Worm (Caenorhabditis elegans) whole organism, L2 larva: ENCODE data around the gene C41G6.12.

Experiments
- C34F6.9 ChIP-seq: fragments of 150-350 bp; optimal IDR thresholded peaks from 2 replicates; lab custom pipeline; 2014; ENCODE audit warnings: missing biosample characterization, missing genetic modification characterization
- F13H6.1 ChIP-seq: sonication (generic microtip); optimal IDR thresholded peaks from 2 replicates; lab custom pipeline; 2016; ENCODE audit warnings: missing genetic modification characterization, missing compliant biosample characterization
- R02D3.7 ChIP-seq: fragments of 150-350 bp; optimal IDR thresholded peaks from 2 replicates; lab custom pipeline; 2014; ENCODE audit warnings: missing biosample characterization, missing genetic modification characterization
- Y55F3AM.14 ChIP-seq: fragments of 200-800 bp; sonication (Bioruptor generic); optimal IDR thresholded peaks from 2 replicates; lab custom pipeline; 2018; ENCODE audit warnings: mild to moderate bottlenecking, missing genetic modification characterization, missing compliant biosample characterization
- ZK546.5 ChIP-seq: sonication (generic microtip); optimal IDR thresholded peaks from 2 replicates; lab custom pipeline; 2017; ENCODE audit warnings: missing biosample characterization, missing genetic modification characterization
- alr-1 ChIP-seq: fragments of 150-350 bp; optimal IDR thresholded peaks from 2 replicates; lab custom pipeline; 2014; ENCODE audit warnings: missing biosample characterization, missing genetic modification characterization
- aly-2 ChIP-seq: fragments of 150-350 bp; optimal IDR thresholded peaks from 2 replicates; lab custom pipeline; 2014; ENCODE audit warnings: missing biosample characterization, missing genetic modification characterization
- ama-1 ChIP-seq: fragments of 150-350 bp; optimal IDR thresholded peaks from 2 replicates; lab custom pipeline; 2018; ENCODE audit warnings: inconsistent platforms
- blmp-1 ChIP-seq: sonication (generic microtip); optimal IDR thresholded peaks from 2 replicates; lab custom pipeline; 2017; ENCODE audit warnings: missing genetic modification characterization, mild to moderate bottlenecking, missing compliant biosample characterization, antibody characterized with exemption, moderate library complexity; ENCODE audit not compliant: insufficient read depth
- ceh-16 ChIP-seq: fragments of 150-350 bp; optimal IDR thresholded peaks from 2 replicates; lab custom pipeline; 2014; ENCODE audit warnings: missing biosample characterization, missing genetic modification characterization
- crh-2 ChIP-seq: sonication (generic microtip); optimal IDR thresholded peaks from 2 replicates; lab custom pipeline; 2017; ENCODE audit warnings: missing biosample characterization, missing genetic modification characterization
- egl-27 ChIP-seq: sonication (generic microtip); optimal IDR thresholded peaks from 3 replicates; lab custom pipeline; 2017; ENCODE audit warnings: missing biosample characterization, missing genetic modification reagents, missing genetic modification characterization
- elt-1 ChIP-seq: fragments of 150-350 bp; optimal IDR thresholded peaks from 2 replicates; lab custom pipeline; 2014; ENCODE audit warnings: missing biosample characterization, missing genetic modification characterization
- elt-3 ChIP-seq: sonication (generic microtip); optimal IDR thresholded peaks from 2 replicates; lab custom pipeline; 2017; ENCODE audit warnings: missing biosample characterization, missing genetic modification characterization
- fos-1 ChIP-seq: fragments of 150-350 bp; optimal IDR thresholded peaks from 2 replicates; lab custom pipeline; 2014; ENCODE audit warnings: missing biosample characterization, missing genetic modification characterization
- gmeb-1 ChIP-seq: fragments of 150-350 bp; optimal IDR thresholded peaks from 2 replicates; lab custom pipeline; 2014; ENCODE audit warnings: missing biosample characterization, missing genetic modification characterization
- lsy-2 ChIP-seq, 2 experiments: fragments of 150-350 bp in 1 of 2; sonication (generic microtip) in 1 of 2; optimal IDR thresholded peaks; 2 replicates each; lab custom pipeline; 2014 to 2017; ENCODE audit warnings: missing biosample characterization in 2 of 2, missing genetic modification characterization in 2 of 2
- mbf-1 ChIP-seq: sonication (generic microtip); optimal IDR thresholded peaks from 2 replicates; lab custom pipeline; 2017; ENCODE audit warnings: missing biosample characterization, missing genetic modification characterization
- nhr-10 ChIP-seq: sonication (generic microtip); optimal IDR thresholded peaks from 2 replicates; lab custom pipeline; 2017; ENCODE audit warnings: missing biosample characterization, missing genetic modification characterization
- nhr-11 ChIP-seq: fragments of 150-350 bp; optimal IDR thresholded peaks from 2 replicates; lab custom pipeline; 2014; ENCODE audit warnings: missing biosample characterization, missing genetic modification characterization
- nhr-129 ChIP-seq: fragments of 150-350 bp; optimal IDR thresholded peaks from 2 replicates; lab custom pipeline; 2014; ENCODE audit warnings: missing biosample characterization, missing genetic modification characterization
- nhr-21 ChIP-seq: fragments of 150-350 bp; optimal IDR thresholded peaks from 2 replicates; lab custom pipeline; 2014; ENCODE audit warnings: missing biosample characterization, missing genetic modification characterization
- nhr-23 ChIP-seq: fragments of 150-350 bp; optimal IDR thresholded peaks from 2 replicates; lab custom pipeline; 2014; ENCODE audit warnings: missing biosample characterization, missing genetic modification reagents, missing genetic modification characterization
- nhr-237 ChIP-seq: fragments of 150-350 bp; optimal IDR thresholded peaks from 2 replicates; lab custom pipeline; 2014; ENCODE audit warnings: missing biosample characterization, missing genetic modification characterization
- nhr-25 ChIP-seq: fragments of 150-350 bp; sonication (generic microtip); optimal IDR thresholded peaks from 3 replicates; lab custom pipeline; 2014; ENCODE audit warnings: missing biosample characterization, missing genetic modification characterization
- nhr-6 ChIP-seq: fragments of 150-350 bp; optimal IDR thresholded peaks from 2 replicates; lab custom pipeline; 2014; ENCODE audit warnings: missing biosample characterization, missing genetic modification characterization
- nhr-77 ChIP-seq: fragments of 150-350 bp; optimal IDR thresholded peaks from 2 replicates; lab custom pipeline; 2014; ENCODE audit warnings: missing biosample characterization, missing genetic modification characterization
- peb-1 ChIP-seq: fragments of 150-350 bp; optimal IDR thresholded peaks from 2 replicates; lab custom pipeline; 2014; ENCODE audit warnings: missing biosample characterization, missing genetic modification characterization
- sem-4 ChIP-seq: fragments of 150-350 bp; optimal IDR thresholded peaks from 2 replicates; lab custom pipeline; 2014; ENCODE audit warnings: missing biosample characterization, missing genetic modification reagents, missing genetic modification characterization
- skn-1 ChIP-seq: sonication (generic microtip); optimal IDR thresholded peaks from 2 replicates; lab custom pipeline; 2017; ENCODE audit warnings: missing biosample characterization, missing genetic modification characterization
- sma-3 ChIP-seq: sonication (generic microtip); optimal IDR thresholded peaks from 2 replicates; lab custom pipeline; 2016; ENCODE audit warnings: missing genetic modification reagents, missing genetic modification characterization, missing compliant biosample characterization
- snpc-4 ChIP-seq: fragments of 150-350 bp; optimal IDR thresholded peaks from 2 replicates; lab custom pipeline; 2014; ENCODE audit warnings: missing biosample characterization, missing genetic modification characterization
- unc-55 ChIP-seq: fragments of 150-350 bp; sonication (generic microtip); optimal IDR thresholded peaks from 3 replicates; lab custom pipeline; 2014; ENCODE audit warnings: missing biosample characterization, missing genetic modification reagents, missing genetic modification characterization
- unc-62 ChIP-seq: fragments of 150-350 bp; optimal IDR thresholded peaks from 2 replicates; lab custom pipeline; 2014; ENCODE audit warnings: missing biosample characterization, missing genetic modification reagents, missing genetic modification characterization
- zag-1 ChIP-seq: fragments of 150-350 bp; optimal IDR thresholded peaks from 2 replicates; lab custom pipeline; 2014; ENCODE audit warnings: missing biosample characterization, missing genetic modification characterization
- ztf-11 ChIP-seq: sonication (generic microtip); optimal IDR thresholded peaks from 2 replicates; lab custom pipeline; 2017; ENCODE audit warnings: missing biosample characterization, missing genetic modification characterization

C41G6.12 gene

DNA sequence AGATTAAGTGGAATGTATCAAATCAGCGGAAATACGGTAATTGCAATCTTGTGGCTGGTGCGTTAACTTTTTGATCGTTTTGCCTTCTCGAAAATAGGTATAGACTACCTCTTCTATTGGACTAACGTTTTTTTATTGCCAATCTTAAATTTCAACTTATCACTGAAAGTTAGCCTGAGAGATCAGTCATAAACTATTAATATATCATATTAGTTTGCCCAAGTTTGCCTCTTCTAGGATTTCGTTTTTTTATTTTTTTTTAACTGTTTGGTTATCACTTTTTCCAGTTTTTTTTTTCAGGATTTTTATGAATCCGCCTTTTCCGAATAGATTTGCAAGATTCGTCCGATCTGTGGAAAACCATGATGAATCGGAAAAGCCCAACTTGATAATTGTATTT is 36.9 kb upstream of the C41G6.12 start, which contains the start of gene kin-30:
kin-30 (plus strand) TSS at position 301 of the 400 bp plus-strand sequence.
- TF ChIP-seq gmeb-1 (tag; lab: Kevin White, UChicago) (no peak), C34F6.9 (no peak), nhr-77 (tag; lab: Kevin White, UChicago) (no peak), skn-1 (no peak)

DNA sequence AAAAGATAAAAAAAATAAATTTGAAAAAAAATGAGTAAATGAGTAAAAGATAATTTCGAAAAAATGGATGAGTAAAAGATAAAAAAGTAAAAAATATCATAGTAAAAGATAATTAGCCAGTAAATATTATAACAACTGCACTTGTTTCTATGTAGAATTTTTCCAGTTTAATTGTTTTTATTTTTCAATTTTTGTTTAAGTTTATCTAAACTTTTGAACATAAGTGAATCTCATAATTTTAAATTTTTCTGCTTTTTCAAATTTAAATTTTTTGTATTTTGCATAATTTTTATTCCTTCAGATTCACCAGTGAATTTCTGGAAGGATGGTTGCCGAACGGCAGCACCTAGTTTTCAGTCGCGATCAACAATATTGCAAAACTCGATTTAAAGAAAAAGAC is 33.7 kb upstream of the C41G6.12 start, which contains the start of gene chil-12:
chil-12 (plus strand) TSS at position 301 of the 400 bp plus-strand sequence.
- no peak for TF ChIP-seq crh-2 (tag; lab: Kevin White, UChicago)
- no peak for TF ChIP-seq nhr-237 (tag; lab: Kevin White, UChicago)
- TF ChIP-seq Y55F3AM.14 (GFP tag; lab: Kevin White, UChicago) = no peak
- no peak for TF ChIP-seq nhr-23 (tag; lab: Kevin White, UChicago)
- TF ChIP-seq ceh-16 (tag; lab: Kevin White, UChicago) = no peak
- TF ChIP-seq nhr-6 (tag; lab: Kevin White, UChicago) = no peak
- TF ChIP-seq blmp-1 = no peak
- no peak for TF ChIP-seq ztf-11
- no peak for TF ChIP-seq zag-1 (tag; lab: Kevin White, UChicago)
- TF ChIP-seq alr-1 = no peak

DNA sequence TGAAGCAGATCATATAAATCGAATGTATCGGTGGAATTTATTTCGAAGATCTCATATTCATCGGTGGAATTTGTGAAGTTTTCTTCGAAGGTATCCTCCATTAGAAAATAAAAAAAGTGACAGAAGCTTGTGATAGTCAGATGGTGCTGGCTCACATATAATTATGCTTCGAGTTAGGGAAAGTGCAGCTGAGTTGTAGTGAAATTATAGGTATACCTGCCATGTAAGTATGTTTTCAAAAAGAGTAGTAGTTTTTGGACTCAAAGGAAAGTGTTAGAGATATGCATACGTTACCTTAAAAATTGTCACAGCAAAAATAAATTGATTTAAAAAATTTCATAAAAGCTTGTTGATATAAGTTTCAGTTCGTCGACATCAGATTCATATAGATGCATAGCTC is 32.6 kb upstream of the C41G6.12 start, which contains the start of gene srw-11:
srw-11 (minus strand) TSS at position 101 of the 400 bp plus-strand sequence.
- no peak for TF ChIP-seq fos-1 (tag; lab: Kevin White, UChicago)
- no peak for TF ChIP-seq crh-2 (tag; lab: Kevin White, UChicago)
- no peak for TF ChIP-seq nhr-11 (tag; lab: Kevin White, UChicago)
- no peak for TF ChIP-seq C34F6.9
- no peak for TF ChIP-seq zag-1 (tag; lab: Kevin White, UChicago)
- no peak for TF ChIP-seq elt-3 (tag; lab: Kevin White, UChicago)
- no peak for TF ChIP-seq nhr-237 (tag; lab: Kevin White, UChicago)
- no peak for TF ChIP-seq snpc-4 (tag; lab: Kevin White, UChicago)
- TF ChIP-seq unc-55 (GFP tag; lab: Kevin White, UChicago) = no peak
- TF ChIP-seq nhr-129 (tag; lab: Kevin White, UChicago) = no peak
- TF ChIP-seq unc-62 (GFP tag; lab: Kevin White, UChicago) = no peak
- no peak for TF ChIP-seq egl-27 (tag; lab: Kevin White, UChicago)
- no peak for TF ChIP-seq peb-1 (tag; lab: Kevin White, UChicago)
- no peak for TF ChIP-seq R02D3.7
- no peak for TF ChIP-seq F13H6.1
- no peak for TF ChIP-seq alr-1
- TF ChIP-seq, all 48 proteins: peak for 0

DNA sequence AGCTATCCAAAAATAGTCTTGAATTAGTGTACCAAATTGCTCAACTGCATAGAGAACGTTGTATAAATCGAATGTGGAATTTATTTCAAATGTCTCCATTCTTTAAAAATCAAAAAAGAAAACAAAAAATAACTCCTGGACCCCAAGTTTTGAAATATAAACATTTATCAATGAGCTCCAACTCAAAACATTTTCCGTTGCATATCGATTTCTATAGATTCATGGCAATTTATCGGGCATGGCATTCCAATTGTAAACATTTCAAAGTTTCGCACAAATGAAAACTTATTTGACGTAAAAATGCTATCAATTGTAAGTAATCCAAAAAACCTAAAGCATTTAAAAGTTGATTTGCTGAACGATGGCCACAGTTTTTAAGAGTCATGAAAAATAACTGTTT is 31.0 kb upstream of the C41G6.12 start, which contains the start of gene srw-12:
srw-12 (minus strand) TSS at position 101 of the 400 bp plus-strand sequence.
- TF ChIP-seq alr-1 (no peak), ztf-11 (no peak), Y55F3AM.14 (GFP tag; lab: Kevin White, UChicago) (no peak), fos-1 (tag; lab: Kevin White, UChicago) (no peak), sem-4 (tag; lab: Kevin White, UChicago) (no peak), nhr-77 (tag; lab: Kevin White, UChicago) (no peak), gmeb-1 (tag; lab: Kevin White, UChicago) (no peak), aly-2 (no peak), ZK546.5 (tag; lab: Kevin White, UChicago) (no peak), skn-1 (no peak)

DNA sequence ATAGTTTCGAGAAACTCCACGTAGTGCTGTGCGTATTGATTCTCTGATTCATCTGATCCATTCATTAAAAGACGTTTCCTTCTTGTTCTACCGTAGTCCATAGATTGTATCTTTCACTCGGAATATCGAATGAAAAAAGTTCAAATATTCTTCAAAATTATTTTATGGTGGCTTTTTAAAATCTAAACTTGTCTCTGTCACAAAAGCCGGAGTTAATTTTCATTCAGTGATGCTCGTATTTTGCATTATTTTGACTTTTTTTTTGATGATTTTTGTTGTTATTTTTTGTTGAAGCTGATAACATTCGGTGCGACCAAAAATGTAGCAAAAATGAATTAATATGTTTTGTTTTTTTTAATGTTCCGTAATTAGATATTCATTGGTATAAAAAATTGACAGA is 28.1 kb upstream of the C41G6.12 start, which contains the start of gene nhr-164:
nhr-164 (minus strand) TSS at position 101 of the 400 bp plus-strand sequence.
- no peak for TF ChIP-seq nhr-21
- no peak for TF ChIP-seq unc-55 (GFP tag; lab: Kevin White, UChicago)
- TF ChIP-seq nhr-10 (tag; lab: Kevin White, UChicago) = no peak
- no peak for TF ChIP-seq lsy-2 (tag; optimal IDR thresholded peaks at IDR 0.05; lab: Kevin White, UChicago)
- TF ChIP-seq elt-1 (tag; lab: Kevin White, UChicago) = no peak
- TF ChIP-seq nhr-25 (tag; lab: Kevin White, UChicago) = no peak

DNA sequence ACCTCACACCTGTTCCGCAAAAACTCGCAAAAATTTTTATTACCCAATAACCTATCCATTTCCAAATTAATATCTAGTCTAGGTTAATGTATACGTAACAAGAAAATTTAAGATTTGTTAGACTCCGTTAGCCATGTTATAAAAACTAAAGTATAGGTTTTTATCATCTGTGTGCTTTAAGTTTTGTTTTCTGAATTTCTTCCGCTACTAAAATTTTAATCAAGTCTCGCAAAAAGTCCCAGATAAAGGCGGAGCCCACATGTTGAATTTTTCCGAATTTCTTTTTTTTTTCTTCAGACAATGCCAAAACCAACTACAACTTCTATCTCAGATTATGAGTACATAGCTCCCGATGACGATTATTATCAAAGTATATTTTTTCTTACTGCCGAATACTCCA is 24.6 kb upstream of the C41G6.12 start, which contains the start of gene srw-13:
srw-13 (plus strand) TSS at position 301 of the 400 bp plus-strand sequence.
- TF ChIP-seq R02D3.7 = no peak
- TF ChIP-seq crh-2 (tag; lab: Kevin White, UChicago) = no peak
- no peak for TF ChIP-seq ztf-11
- TF ChIP-seq nhr-6 (tag; lab: Kevin White, UChicago) = no peak
- TF ChIP-seq peb-1 (tag; lab: Kevin White, UChicago) = no peak
- no peak for TF ChIP-seq nhr-21
- no peak for TF ChIP-seq fos-1 (tag; lab: Kevin White, UChicago)
- TF ChIP-seq alr-1 = no peak
- no peak for TF ChIP-seq mbf-1 (tag; lab: Kevin White, UChicago)
- no peak for TF ChIP-seq ama-1 (lab: Kevin White, UChicago)
- TF ChIP-seq unc-62 (GFP tag; lab: Kevin White, UChicago) = no peak
- no peak for TF ChIP-seq nhr-23 (tag; lab: Kevin White, UChicago)
- TF ChIP-seq sma-3 (GFP tag; lab: Kevin White, UChicago) = no peak
